Worm (Caenorhabditis elegans) whole organism, L3 larva: Measurements from ENCODE around the gene madf-5.

ENCODE experiments used
- R02D3.7 ChIP-seq: fragments of 150-350 bp; optimal IDR thresholded peaks from 2 replicates; lab custom pipeline; 2014; ENCODE audit warnings: missing biosample characterization, missing genetic modification characterization
- ama-1 ChIP-seq: fragments of 150-350 bp; optimal IDR thresholded peaks from 2 replicates; lab custom pipeline; 2018
- ceh-16 ChIP-seq: sonication (generic microtip); optimal IDR thresholded peaks from 2 replicates; lab custom pipeline; 2017; ENCODE audit warnings: missing biosample characterization, missing genetic modification characterization
- ceh-82 ChIP-seq: fragments of 150-350 bp; optimal IDR thresholded peaks from 2 replicates; lab custom pipeline; 2014; ENCODE audit warnings: missing biosample characterization, missing genetic modification characterization
- egl-27 ChIP-seq: sonication (generic microtip); optimal IDR thresholded peaks from 4 replicates; lab custom pipeline; 2017; ENCODE audit warnings: missing biosample characterization, missing genetic modification reagents, missing genetic modification characterization
- fkh-10 ChIP-seq: sonication (generic microtip); optimal IDR thresholded peaks from 2 replicates; lab custom pipeline; 2017; ENCODE audit warnings: missing biosample characterization, missing genetic modification reagents, missing genetic modification characterization
- fkh-2 ChIP-seq: fragments of 150-350 bp; optimal IDR thresholded peaks from 2 replicates; lab custom pipeline; 2014; ENCODE audit warnings: missing biosample characterization, missing genetic modification reagents, missing genetic modification characterization
- mdl-1 ChIP-seq: fragments of 150-350 bp; optimal IDR thresholded peaks from 2 replicates; lab custom pipeline; 2014; ENCODE audit warnings: missing biosample characterization, missing genetic modification characterization
- nfya-1 ChIP-seq: sonication (generic microtip); optimal IDR thresholded peaks from 2 replicates; lab custom pipeline; 2017; ENCODE audit warnings: missing genetic modification characterization, mild to moderate bottlenecking, missing compliant biosample characterization, antibody characterized with exemption, moderate library complexity; ENCODE audit not compliant: insufficient read depth
- nhr-11 ChIP-seq: fragments of 150-350 bp; optimal IDR thresholded peaks from 2 replicates; lab custom pipeline; 2014; ENCODE audit warnings: missing biosample characterization, missing genetic modification characterization
- pqm-1 ChIP-seq: fragments of 150-350 bp; optimal IDR thresholded peaks from 2 replicates; lab custom pipeline; 2017; ENCODE audit warnings: missing biosample characterization, missing genetic modification characterization, inconsistent platforms
- skn-1 ChIP-seq: fragments of 150-350 bp; optimal IDR thresholded peaks from 2 replicates; lab custom pipeline; 2014; ENCODE audit warnings: missing biosample characterization, missing genetic modification characterization
- unc-62 ChIP-seq: fragments of 150-350 bp; sonication (generic microtip); optimal IDR thresholded peaks from 4 replicates; lab custom pipeline; 2014; ENCODE audit warnings: missing biosample characterization, missing genetic modification reagents, missing genetic modification characterization
- ztf-11 ChIP-seq: fragments of 150-350 bp; optimal IDR thresholded peaks from 2 replicates; lab custom pipeline; 2014; ENCODE audit warnings: missing biosample characterization, missing genetic modification characterization

DNA sequence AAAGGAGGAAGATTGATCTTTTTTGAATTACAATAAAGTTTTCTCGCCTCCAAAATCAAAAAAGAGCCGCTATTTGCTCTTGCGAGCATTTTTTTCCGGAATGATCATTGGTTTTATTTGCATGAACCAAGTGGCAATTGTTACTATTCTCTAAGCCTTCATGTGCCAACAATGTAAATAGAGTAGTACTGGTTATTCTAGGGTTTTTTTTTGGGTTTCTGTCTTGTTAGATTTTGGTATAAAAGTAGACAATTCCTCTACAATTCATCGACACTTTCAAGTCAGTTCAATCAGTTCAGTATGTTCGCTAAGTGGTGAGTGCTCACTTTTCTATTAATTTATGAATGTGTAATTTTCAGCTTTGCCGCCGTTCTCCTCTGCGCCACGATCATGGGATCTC lies 4.6 kb downstream of the madf-5 start, which contains the start of gene nspb-7:
- no peak for TF ChIP-seq unc-62 (GFP tag; lab: Kevin White, UChicago)
- TF ChIP-seq R02D3.7 (tag; lab: Kevin White, UChicago), result no peak
- TF ChIP-seq ceh-82 (tag; lab: Kevin White, UChicago), result no peak
- TF ChIP-seq skn-1 (tag; lab: Kevin White, UChicago), result no peak
- TF ChIP-seq pqm-1, result no peak
- TF ChIP-seq nhr-11 (tag; lab: Kevin White, UChicago), result no peak
- no peak for TF ChIP-seq egl-27
- TF ChIP-seq mdl-1 (tag; lab: Kevin White, UChicago), result no peak
- TF ChIP-seq ceh-16, result no peak
- TF ChIP-seq nfya-1 (tag; lab: Kevin White, UChicago), result no peak
- TF ChIP-seq ama-1 (lab: Kevin White, UChicago), result no peak
- no peak for TF ChIP-seq ztf-11 (tag; lab: Kevin White, UChicago)
- no peak for TF ChIP-seq fkh-2 (tag; lab: Kevin White, UChicago)
- TF ChIP-seq fkh-10 (GFP tag; lab: Kevin White, UChicago), result no peak
